Worm (Caenorhabditis elegans) whole organism, L2 larva: Measurements from ENCODE around the gene cyp-33C11.

ENCODE experiments used
- C34F6.9 ChIP-seq: fragments of 150-350 bp; optimal IDR thresholded peaks from 2 replicates; lab custom pipeline; 2014; ENCODE audit warnings: missing biosample characterization, missing genetic modification characterization
- F13H6.1 ChIP-seq: sonication (generic microtip); optimal IDR thresholded peaks from 2 replicates; lab custom pipeline; 2016; ENCODE audit warnings: missing genetic modification characterization, missing compliant biosample characterization
- R02D3.7 ChIP-seq: fragments of 150-350 bp; optimal IDR thresholded peaks from 2 replicates; lab custom pipeline; 2014; ENCODE audit warnings: missing biosample characterization, missing genetic modification characterization
- Y55F3AM.14 ChIP-seq: fragments of 200-800 bp; sonication (Bioruptor generic); optimal IDR thresholded peaks from 2 replicates; lab custom pipeline; 2018; ENCODE audit warnings: mild to moderate bottlenecking, missing genetic modification characterization, missing compliant biosample characterization
- ZK546.5 ChIP-seq: sonication (generic microtip); optimal IDR thresholded peaks from 2 replicates; lab custom pipeline; 2017; ENCODE audit warnings: missing biosample characterization, missing genetic modification characterization
- ama-1 ChIP-seq: fragments of 150-350 bp; optimal IDR thresholded peaks from 2 replicates; lab custom pipeline; 2018; ENCODE audit warnings: inconsistent platforms
- ceh-16 ChIP-seq: fragments of 150-350 bp; optimal IDR thresholded peaks from 2 replicates; lab custom pipeline; 2014; ENCODE audit warnings: missing biosample characterization, missing genetic modification characterization
- crh-2 ChIP-seq: sonication (generic microtip); optimal IDR thresholded peaks from 2 replicates; lab custom pipeline; 2017; ENCODE audit warnings: missing biosample characterization, missing genetic modification characterization
- dmd-4 ChIP-seq: sonication (generic microtip); optimal IDR thresholded peaks from 2 replicates; lab custom pipeline; 2017; ENCODE audit warnings: missing biosample characterization, missing genetic modification characterization
- egl-27 ChIP-seq: sonication (generic microtip); optimal IDR thresholded peaks from 3 replicates; lab custom pipeline; 2017; ENCODE audit warnings: missing biosample characterization, missing genetic modification reagents, missing genetic modification characterization
- elt-3 ChIP-seq: sonication (generic microtip); optimal IDR thresholded peaks from 2 replicates; lab custom pipeline; 2017; ENCODE audit warnings: missing biosample characterization, missing genetic modification characterization
- fos-1 ChIP-seq: fragments of 150-350 bp; optimal IDR thresholded peaks from 2 replicates; lab custom pipeline; 2014; ENCODE audit warnings: missing biosample characterization, missing genetic modification characterization
- gmeb-1 ChIP-seq: fragments of 150-350 bp; optimal IDR thresholded peaks from 2 replicates; lab custom pipeline; 2014; ENCODE audit warnings: missing biosample characterization, missing genetic modification characterization
- lin-39 ChIP-seq: fragments of 150-350 bp; optimal IDR thresholded peaks from 2 replicates; lab custom pipeline; 2014; ENCODE audit warnings: missing biosample characterization, missing genetic modification reagents, missing genetic modification characterization
- lsy-2 ChIP-seq, 2 experiments: fragments of 150-350 bp in 1 of 2; sonication (generic microtip) in 1 of 2; optimal IDR thresholded peaks; 2 replicates each; lab custom pipeline; 2014 to 2017; ENCODE audit warnings: missing biosample characterization in 2 of 2, missing genetic modification characterization in 2 of 2
- mbf-1 ChIP-seq: sonication (generic microtip); optimal IDR thresholded peaks from 2 replicates; lab custom pipeline; 2017; ENCODE audit warnings: missing biosample characterization, missing genetic modification characterization
- nhr-11 ChIP-seq: fragments of 150-350 bp; optimal IDR thresholded peaks from 2 replicates; lab custom pipeline; 2014; ENCODE audit warnings: missing biosample characterization, missing genetic modification characterization
- nhr-21 ChIP-seq: fragments of 150-350 bp; optimal IDR thresholded peaks from 2 replicates; lab custom pipeline; 2014; ENCODE audit warnings: missing biosample characterization, missing genetic modification characterization
- nhr-237 ChIP-seq: fragments of 150-350 bp; optimal IDR thresholded peaks from 2 replicates; lab custom pipeline; 2014; ENCODE audit warnings: missing biosample characterization, missing genetic modification characterization
- nhr-25 ChIP-seq: fragments of 150-350 bp; sonication (generic microtip); optimal IDR thresholded peaks from 3 replicates; lab custom pipeline; 2014; ENCODE audit warnings: missing biosample characterization, missing genetic modification characterization
- nhr-6 ChIP-seq: fragments of 150-350 bp; optimal IDR thresholded peaks from 2 replicates; lab custom pipeline; 2014; ENCODE audit warnings: missing biosample characterization, missing genetic modification characterization
- peb-1 ChIP-seq: fragments of 150-350 bp; optimal IDR thresholded peaks from 2 replicates; lab custom pipeline; 2014; ENCODE audit warnings: missing biosample characterization, missing genetic modification characterization
- sem-4 ChIP-seq: fragments of 150-350 bp; optimal IDR thresholded peaks from 2 replicates; lab custom pipeline; 2014; ENCODE audit warnings: missing biosample characterization, missing genetic modification reagents, missing genetic modification characterization
- sma-3 ChIP-seq: sonication (generic microtip); optimal IDR thresholded peaks from 2 replicates; lab custom pipeline; 2016; ENCODE audit warnings: missing genetic modification reagents, missing genetic modification characterization, missing compliant biosample characterization
- sma-9 ChIP-seq, 2 experiments: fragments of 150-350 bp in 1 of 2; sonication (generic microtip) in 1 of 2; optimal IDR thresholded peaks; 2 replicates each; lab custom pipeline; 2014 to 2016; ENCODE audit warnings: missing genetic modification characterization in 2 of 2, mild to moderate bottlenecking in 1 of 2, missing biosample characterization in 1 of 2, missing compliant biosample characterization in 1 of 2, missing genetic modification reagents in 1 of 2, moderate library complexity in 1 of 2
- snpc-4 ChIP-seq: fragments of 150-350 bp; optimal IDR thresholded peaks from 2 replicates; lab custom pipeline; 2014; ENCODE audit warnings: missing biosample characterization, missing genetic modification characterization
- unc-55 ChIP-seq: fragments of 150-350 bp; sonication (generic microtip); optimal IDR thresholded peaks from 3 replicates; lab custom pipeline; 2014; ENCODE audit warnings: missing biosample characterization, missing genetic modification reagents, missing genetic modification characterization
- zag-1 ChIP-seq: fragments of 150-350 bp; optimal IDR thresholded peaks from 2 replicates; lab custom pipeline; 2014; ENCODE audit warnings: missing biosample characterization, missing genetic modification characterization
- ztf-1 ChIP-seq: fragments of 200-800 bp; sonication (Bioruptor generic); conservative IDR thresholded peaks from 2 replicates; pipeline ENCODE4 v1.3.6; 2022; ENCODE audit warnings: missing genetic modification characterization, missing compliant biosample characterization
- ztf-11 ChIP-seq: sonication (generic microtip); optimal IDR thresholded peaks from 2 replicates; lab custom pipeline; 2017; ENCODE audit warnings: missing biosample characterization, missing genetic modification characterization
- ztf-4 ChIP-seq: fragments of 150-350 bp; optimal IDR thresholded peaks from 2 replicates; lab custom pipeline; 2014; ENCODE audit warnings: missing biosample characterization, missing genetic modification characterization

cyp-33C11 gene

DNA sequence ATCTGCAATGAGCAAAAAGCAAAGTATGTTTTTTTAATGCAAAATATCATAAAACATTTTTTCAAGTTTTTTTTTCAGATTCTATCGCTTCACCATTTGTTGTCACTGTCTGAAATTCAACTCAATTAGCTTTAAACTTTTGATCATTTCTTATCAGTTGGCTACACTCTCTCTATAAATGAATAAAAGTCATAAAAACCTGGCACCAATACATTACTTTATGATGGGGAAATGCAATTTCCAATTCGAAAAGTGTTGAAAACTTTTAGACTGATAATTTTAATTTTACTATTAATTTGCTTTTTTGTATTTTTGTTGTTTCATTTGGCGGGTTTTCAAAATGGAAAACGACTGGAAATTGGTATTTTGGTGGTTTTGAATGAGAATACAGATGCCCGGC lies 28.9 kb downstream of the cyp-33C11 start, which contains the start of gene F31F4.1:
TSS of gene F31F4.1 (plus strand) at position 203 of the 400 bp plus-strand sequence.
- TF ChIP-seq fos-1 (tag; lab: Kevin White, UChicago), result peak; percentile 29
- no peak for TF ChIP-seq Y55F3AM.14 (GFP tag; lab: Kevin White, UChicago)
- no peak for TF ChIP-seq crh-2 (tag; lab: Kevin White, UChicago)
- no peak for TF ChIP-seq egl-27 (tag; lab: Kevin White, UChicago)
- TF ChIP-seq sma-9 (GFP tag; optimal IDR thresholded peaks at IDR 0.05; lab: Kevin White, UChicago), result no peak
- TF ChIP-seq sma-9 (tag; optimal IDR thresholded peaks at IDR 0.05; lab: Kevin White, UChicago), result no peak

DNA sequence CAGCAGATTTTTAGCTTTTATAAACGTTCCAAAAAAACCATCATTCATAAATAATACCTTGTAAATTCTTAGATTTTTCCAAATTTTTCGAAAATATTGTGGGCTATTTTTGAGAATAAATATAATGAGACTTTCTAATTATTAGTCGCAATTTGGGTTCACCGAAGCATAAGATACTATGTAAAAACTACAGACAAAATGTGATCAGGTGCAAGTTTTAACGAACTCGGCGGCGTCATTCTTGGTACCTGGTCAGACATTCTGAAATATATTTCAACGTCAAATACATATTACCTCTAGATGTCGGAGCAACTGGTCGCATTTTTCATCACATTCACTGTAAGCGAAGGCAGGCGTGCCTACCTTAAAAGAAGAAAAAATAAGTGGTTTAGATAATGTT lies 30.8 kb downstream of the cyp-33C11 start, which contains the start of gene srx-23:
TSS of gene srx-23 (plus strand) at position 301 of the 400 bp plus-strand sequence.
- TF ChIP-seq R02D3.7 (tag; lab: Kevin White, UChicago) (no peak), nhr-25 (tag; lab: Kevin White, UChicago) (no peak), ztf-11 (no peak), ztf-1 (GFP tag; lab: Robert Waterston, UW) (no peak), crh-2 (tag; lab: Kevin White, UChicago) (no peak), sem-4 (no peak), ztf-4 (tag; lab: Kevin White, UChicago) (no peak), Y55F3AM.14 (GFP tag; lab: Kevin White, UChicago) (no peak), lsy-2 (tag; optimal IDR thresholded peaks at IDR 0.05; lab: Kevin White, UChicago) (no peak)
- TF ChIP-seq, all 48 proteins: peak for 0

DNA sequence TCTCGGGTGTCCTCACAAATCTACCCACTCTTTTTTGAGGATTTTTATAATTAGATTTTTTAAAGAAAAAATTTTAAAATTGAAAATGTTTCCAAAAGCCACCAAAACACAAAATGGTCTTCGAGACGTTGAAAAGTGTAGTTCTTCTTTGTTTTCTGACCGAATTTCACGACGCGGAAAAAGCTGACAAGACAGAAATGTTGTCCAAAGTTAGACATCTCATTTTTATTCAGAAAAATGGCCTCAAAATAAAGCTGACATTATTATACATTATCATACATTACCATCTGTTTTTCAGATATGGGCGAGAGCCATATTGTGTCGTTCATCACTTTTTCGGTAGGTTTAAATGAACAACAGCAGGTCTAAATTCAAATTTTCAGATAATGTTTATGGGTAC lies 33.1 kb downstream of the cyp-33C11 start, which contains the start of gene srx-22:
TSS of gene srx-22 (plus strand) at position 301 of the 400 bp plus-strand sequence.
- TF ChIP-seq sma-3 (GFP tag; lab: Kevin White, UChicago), result no peak

DNA sequence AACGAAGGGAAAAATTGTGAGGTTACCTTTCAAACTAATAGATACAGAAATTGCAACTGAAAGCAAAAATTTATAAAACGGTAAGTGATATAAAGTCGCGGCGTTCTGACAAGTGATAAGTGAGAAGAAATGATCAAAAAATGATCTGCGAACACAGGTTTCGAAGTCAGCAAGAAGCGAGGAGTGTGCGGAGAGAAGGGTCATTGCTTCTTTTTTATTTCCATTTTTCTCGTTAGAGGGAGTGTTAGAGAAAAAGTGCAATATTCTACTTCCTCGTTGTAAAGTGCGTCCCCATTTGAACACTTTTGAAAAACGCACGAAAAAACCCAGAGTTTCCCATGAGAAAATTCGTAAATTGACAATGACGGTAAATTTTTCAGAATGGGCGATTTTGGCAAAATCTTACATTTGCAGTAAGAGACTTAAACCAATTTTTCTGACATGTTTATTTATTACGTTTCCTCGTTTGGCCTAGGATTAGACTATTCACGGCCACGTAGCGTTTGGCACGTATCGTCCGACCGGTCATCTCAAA lies 36.2 kb downstream of the cyp-33C11 start, which contains the start of the genes fbxa-72 and srx-21:
TSS of gene fbxa-72 (minus strand) at position 204 of the 535 bp plus-strand sequence.
TSS of gene srx-21 (plus strand) at position 485 of the 535 bp plus-strand sequence.
- TF ChIP-seq ceh-16 (tag; lab: Kevin White, UChicago) (no peak), nhr-25 (tag; lab: Kevin White, UChicago) (peak; percentile 42), fos-1 (tag; lab: Kevin White, UChicago) (peak; percentile 70), nhr-6 (tag; lab: Kevin White, UChicago) (no peak), zag-1 (tag; lab: Kevin White, UChicago) (no peak)

DNA sequence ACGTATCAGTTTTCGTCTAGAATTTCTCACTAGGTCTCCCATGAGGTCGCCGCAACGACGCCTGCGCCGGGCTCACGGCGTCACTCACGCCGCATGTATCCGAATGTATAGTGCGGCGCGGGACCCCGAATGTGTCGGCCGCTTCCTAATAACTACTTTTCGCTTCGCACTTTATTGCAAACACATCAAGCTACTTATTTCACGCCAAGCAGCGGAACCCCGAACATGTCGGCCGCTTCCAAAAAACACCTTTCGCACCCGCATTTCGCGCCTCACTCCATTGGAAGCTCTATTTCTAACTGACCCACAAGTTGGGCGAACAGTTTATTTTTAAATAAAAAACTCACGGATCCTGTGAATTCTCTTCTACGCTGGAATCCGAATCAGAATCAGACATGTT lies 36.7 kb downstream of the cyp-33C11 start:
- TF ChIP-seq peb-1 (no peak), snpc-4 (peak; percentile 38), nhr-21 (tag; lab: Kevin White, UChicago) (no peak)

DNA sequence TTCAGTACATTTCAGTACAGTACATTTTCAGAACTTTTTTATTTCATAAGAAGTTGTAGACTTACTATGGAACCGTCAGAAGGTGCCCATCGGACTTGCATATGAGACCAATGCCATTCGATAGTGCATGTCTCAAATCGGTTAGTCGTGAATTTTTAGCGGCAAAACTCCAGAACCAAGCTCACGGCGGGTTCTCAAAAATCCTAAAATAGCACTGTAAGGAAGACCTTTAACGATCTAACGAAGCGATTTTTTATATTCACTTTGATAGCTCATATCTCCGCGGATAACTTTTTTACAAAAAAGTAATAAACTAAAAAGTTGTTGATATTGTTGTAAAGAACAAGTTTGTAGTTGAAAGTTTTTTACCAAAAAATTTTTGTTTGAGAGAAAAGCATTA lies 38.6 kb downstream of the cyp-33C11 start, which contains the start of gene sru-25:
TSS of gene sru-25 (minus strand) at position 101 of the 400 bp plus-strand sequence.
- no peak for TF ChIP-seq F13H6.1 (tag; lab: Kevin White, UChicago)
- TF ChIP-seq nhr-237 (tag; lab: Kevin White, UChicago), result no peak
- TF ChIP-seq ama-1 (lab: Kevin White, UChicago), result no peak
- no peak for TF ChIP-seq unc-55 (GFP tag; lab: Kevin White, UChicago)
- no peak for TF ChIP-seq ztf-1 (GFP tag; lab: Robert Waterston, UW)
- no peak for TF ChIP-seq fos-1 (tag; lab: Kevin White, UChicago)
- no peak for TF ChIP-seq ztf-11
- no peak for TF ChIP-seq ZK546.5
- no peak for TF ChIP-seq lin-39 (tag; lab: Kevin White, UChicago)
- no peak for TF ChIP-seq C34F6.9 (tag; lab: Kevin White, UChicago)
- no peak for TF ChIP-seq elt-3
- TF ChIP-seq lsy-2 (tag; optimal IDR thresholded peaks at IDR 0.05; lab: Kevin White, UChicago), result no peak
- TF ChIP-seq mbf-1 (tag; lab: Kevin White, UChicago), result no peak
- no peak for TF ChIP-seq nhr-11 (tag; lab: Kevin White, UChicago)
- TF ChIP-seq dmd-4, result no peak
- no peak for TF ChIP-seq gmeb-1
